Worm (Caenorhabditis elegans): Measurements from ENCODE around the gene unc-6.
A peak's percentile ranks its signal among the peaks of the same experiment; 100 is the strongest.

The unc-6 gene

DNA sequence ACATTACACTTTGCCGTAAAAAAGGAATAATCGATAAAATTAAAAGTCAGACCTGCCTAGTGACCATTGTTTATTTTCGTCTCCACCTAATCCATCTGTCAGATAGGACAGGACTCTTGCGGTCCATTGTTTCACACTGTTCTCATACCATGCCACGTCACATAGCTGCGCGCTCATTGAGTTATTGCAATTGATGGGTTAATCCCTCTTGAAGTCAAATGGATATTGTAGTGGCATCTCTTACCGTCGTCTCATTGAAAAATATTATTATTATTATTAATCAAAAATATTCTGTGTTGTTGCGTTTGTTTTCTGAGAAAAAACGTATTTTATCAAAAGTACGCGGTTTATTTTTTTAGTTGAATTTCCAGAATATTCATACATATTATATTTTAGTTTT lies 1.3 kb upstream of the unc-6 start:
- TF ChIP-seq nhr-2 (tag; optimal IDR thresholded peaks at IDR 0.05): peak; percentile 71
- no peak for TF ChIP-seq snpc-4 (tag; optimal IDR thresholded peaks at IDR 0.05)

DNA sequence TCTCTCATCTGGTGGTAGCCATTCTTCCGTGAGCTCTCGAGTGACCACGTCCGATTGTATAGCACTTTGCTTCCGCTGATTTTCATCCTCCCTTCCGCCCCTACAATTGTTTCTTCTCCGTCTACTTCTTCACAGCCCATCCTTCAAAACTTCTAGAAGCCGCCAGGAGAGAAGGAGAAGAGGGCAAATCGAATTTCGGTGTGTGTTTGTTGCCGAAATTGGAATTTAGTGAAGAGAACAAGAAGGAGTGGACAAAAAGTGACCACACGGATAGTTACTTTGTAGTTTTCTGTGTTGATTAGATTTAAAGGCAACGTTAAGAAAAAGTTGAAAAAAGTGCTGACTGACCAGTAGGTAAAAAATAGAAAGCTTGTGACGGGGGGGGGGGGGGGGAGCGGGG lies 3.6 kb downstream of the unc-6 start:
- TF ChIP-seq ces-1 (GFP tag; optimal IDR thresholded peaks at IDR 0.05): peak; percentile 83
- TF ChIP-seq zip-8 (tag; optimal IDR thresholded peaks at IDR 0.05): no peak

DNA sequence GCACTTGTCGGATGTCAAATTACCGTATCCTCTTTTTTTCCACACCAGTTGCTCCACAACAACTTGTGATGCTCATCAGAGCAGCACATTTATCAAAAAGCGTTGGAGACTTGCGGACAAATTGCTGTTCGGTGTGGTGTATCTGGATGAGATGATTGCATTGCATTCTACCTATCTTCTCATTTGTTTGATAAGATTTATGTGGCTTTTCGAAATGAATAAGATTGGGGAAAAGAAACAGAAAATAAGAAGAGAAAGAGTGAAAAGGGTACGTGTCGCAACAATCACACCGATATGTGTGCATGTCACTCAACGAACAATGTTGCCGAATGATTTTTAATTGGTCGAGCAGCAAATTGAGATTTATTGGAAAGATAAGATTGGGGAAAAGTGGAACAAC lies 4.6 kb downstream of the unc-6 start:
- no peak for TF ChIP-seq mls-2 (tag; optimal IDR thresholded peaks at IDR 0.05)
- no peak for TF ChIP-seq nhr-76 (tag; optimal IDR thresholded peaks at IDR 0.05)
- peak; percentile 43 for TF ChIP-seq mab-5 (tag; optimal IDR thresholded peaks at IDR 0.05)
- TF ChIP-seq unc-120 (tag; optimal IDR thresholded peaks at IDR 0.05; ENCODE audit: poor library complexity, severe bottlenecking): peak; percentile 56
- peak; percentile 95 for TF ChIP-seq unc-62 (GFP tag; optimal IDR thresholded peaks at IDR 0.05)
- TF ChIP-seq drap-1 (GFP tag; optimal IDR thresholded peaks at IDR 0.05): no peak

DNA sequence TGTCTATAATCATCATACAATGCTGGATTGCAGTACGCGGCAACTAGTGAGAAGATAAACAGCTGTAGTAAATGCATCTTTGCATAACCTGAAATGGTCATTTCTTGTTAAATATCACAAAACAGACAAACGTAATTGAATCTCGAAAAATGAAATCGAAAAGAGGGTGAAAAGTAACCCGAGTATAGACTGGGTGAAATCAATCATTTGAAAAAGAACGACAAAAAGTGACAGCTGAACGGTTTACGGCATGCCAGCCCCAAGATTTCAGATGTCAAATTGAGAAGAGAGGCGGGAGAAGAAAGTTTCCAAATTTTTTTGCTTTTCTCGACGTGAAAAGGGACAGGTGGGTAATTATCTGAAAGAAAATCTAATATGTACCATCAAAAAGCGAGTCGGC lies 10.4 kb downstream of the unc-6 start, which contains the start of gene F14B8.4:
Gene F14B8.4, minus strand, starts transcription at position 101 of the 400 bp plus-strand sequence.
- TF ChIP-seq bed-3 (GFP tag; optimal IDR thresholded peaks at IDR 0.05) (no peak), hlh-1 (tag; optimal IDR thresholded peaks at IDR 0.05) (no peak), zip-8 (tag; optimal IDR thresholded peaks at IDR 0.05) (no peak), unc-39 (tag; optimal IDR thresholded peaks at IDR 0.05) (no peak), pha-4 (tag; optimal IDR thresholded peaks at IDR 0.05) (no peak), nhr-76 (tag; optimal IDR thresholded peaks at IDR 0.05) (no peak), unc-62 (GFP tag; optimal IDR thresholded peaks at IDR 0.05) (no peak), lsy-2 (tag; optimal IDR thresholded peaks at IDR 0.05) (no peak)

DNA sequence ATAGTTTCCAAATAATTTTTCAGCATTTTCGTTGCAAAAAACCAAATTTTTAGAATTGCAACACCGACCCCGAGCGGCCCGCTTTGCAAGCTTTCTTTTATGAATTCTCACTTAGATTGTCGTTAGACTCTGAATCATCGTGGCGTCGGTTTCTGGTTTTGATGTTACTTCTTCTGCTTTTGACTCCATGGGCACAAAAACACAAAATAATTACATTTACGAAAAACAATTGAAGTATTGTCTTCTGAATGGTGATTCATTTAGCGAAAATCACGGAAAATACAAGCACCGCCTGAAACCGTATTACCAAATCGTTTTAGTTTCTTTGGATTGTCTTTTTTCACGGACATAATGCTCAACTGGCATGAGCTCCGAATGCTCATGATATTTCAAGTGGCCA lies 11.6 kb downstream of the unc-6 start, which contains the start of gene pes-23:
Gene pes-23, plus strand, starts transcription at position 301 of the 400 bp plus-strand sequence.
- no peak for TF ChIP-seq hlh-1 (tag; optimal IDR thresholded peaks at IDR 0.05)

DNA sequence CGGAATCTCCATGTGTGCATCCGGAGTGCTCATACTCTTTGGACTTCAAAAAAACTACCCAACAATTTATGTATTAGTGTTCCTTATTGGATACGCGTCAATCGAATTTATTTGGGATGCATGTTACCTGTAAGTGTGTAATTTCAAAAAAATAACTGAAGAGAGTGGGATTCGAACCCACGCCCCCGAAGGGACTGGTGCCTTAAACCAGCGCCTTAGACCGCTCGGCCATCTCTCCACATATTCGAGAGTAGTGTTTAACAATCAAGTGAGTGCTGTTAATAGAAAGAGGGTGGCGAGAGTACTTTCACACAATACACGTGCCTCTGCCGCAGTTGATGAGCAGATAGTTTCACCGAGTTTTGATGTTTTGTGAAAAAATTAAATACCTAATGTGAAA lies 13.5 kb downstream of the unc-6 start:
- TF ChIP-seq hlh-1 (tag; optimal IDR thresholded peaks at IDR 0.05) (no peak), lin-13 (tag; optimal IDR thresholded peaks at IDR 0.05) (no peak), bed-3 (GFP tag; optimal IDR thresholded peaks at IDR 0.05) (peak; percentile 62), lin-32 (GFP tag; optimal IDR thresholded peaks at IDR 0.05) (peak; percentile 43), sem-2 (GFP tag; optimal IDR thresholded peaks at IDR 0.05) (peak; percentile 15), ham-2 (GFP tag; optimal IDR thresholded peaks at IDR 0.05) (peak; percentile 37), zip-8 (tag; optimal IDR thresholded peaks at IDR 0.05) (no peak), nhr-12 (tag; optimal IDR thresholded peaks at IDR 0.05) (no peak), tbx-8 (GFP tag; optimal IDR thresholded peaks at IDR 0.05) (peak; percentile 48), drap-1 (GFP tag; optimal IDR thresholded peaks at IDR 0.05) (peak; percentile 84), cnd-1 (tag; optimal IDR thresholded peaks at IDR 0.05) (peak; percentile 75), nhr-28 (tag; optimal IDR thresholded peaks at IDR 0.05) (no peak), lsy-2 (tag; optimal IDR thresholded peaks at IDR 0.05) (no peak), ceh-43 (GFP tag; optimal IDR thresholded peaks at IDR 0.05) (peak; percentile 57), nhr-237 (tag; optimal IDR thresholded peaks at IDR 0.05) (no peak), ces-1 (GFP tag; optimal IDR thresholded peaks at IDR 0.05) (peak; percentile 7), unc-62 (GFP tag; optimal IDR thresholded peaks at IDR 0.05) (peak; percentile 20), M03D4.4 (tag; optimal IDR thresholded peaks at IDR 0.05) (peak; percentile 72), blmp-1 (tag; optimal IDR thresholded peaks at IDR 0.05) (peak; percentile 2), nhr-2 (tag; optimal IDR thresholded peaks at IDR 0.05) (no peak), mep-1 (tag; optimal IDR thresholded peaks at IDR 0.05) (no peak), snpc-4 (tag; optimal IDR thresholded peaks at IDR 0.05) (no peak), unc-120 (tag; optimal IDR thresholded peaks at IDR 0.05; ENCODE audit: poor library complexity, severe bottlenecking) (peak; percentile 87), sptf-1 (tag; optimal IDR thresholded peaks at IDR 0.05) (peak; percentile 87), flh-1 (GFP tag; optimal IDR thresholded peaks at IDR 0.05) (peak; percentile 9), ceh-83 (GFP tag; optimal IDR thresholded peaks at IDR 0.05) (peak; percentile 84)
